Worm (Caenorhabditis elegans) whole organism, young adult: Measurements from ENCODE around the gene irld-38.

Source experiments
- F23B12.7 ChIP-seq: sonication (generic microtip); optimal IDR thresholded peaks from 2 replicates; lab custom pipeline; 2017; ENCODE audit warnings: missing genetic modification characterization, mild to moderate bottlenecking, missing compliant biosample characterization, antibody characterized with exemption, moderate library complexity; ENCODE audit not compliant: insufficient read depth
- F33H1.4 ChIP-seq: fragments of 200-800 bp; sonication (Bioruptor generic); IDR thresholded peaks from 2 replicates; pipeline ENCODE4 v1.3.6; 2022; ENCODE audit warnings: missing genetic modification reagents, missing genetic modification characterization, missing compliant biosample characterization
- F57C9.4 ChIP-seq: sonication (generic microtip); optimal IDR thresholded peaks from 2 replicates; lab custom pipeline; 2017; ENCODE audit warnings: mild to moderate bottlenecking, missing genetic modification characterization, missing compliant biosample characterization
- akir-1 ChIP-seq: fragments of 200-800 bp; sonication (Bioruptor generic); optimal IDR thresholded peaks from 2 replicates; lab custom pipeline; 2018; ENCODE audit warnings: mild to moderate bottlenecking, missing genetic modification characterization, moderate library complexity, missing compliant biosample characterization
- ama-1 ChIP-seq, 3 experiments: fragments of 150-350 bp in 1 of 3; sonication (generic microtip) in 2 of 3; optimal IDR thresholded peaks; 2 replicates each; lab custom pipeline; 2014 to 2018; ENCODE audit warnings: missing biosample characterization in 2 of 3, missing genetic modification characterization in 2 of 3, missing genetic modification reagents in 2 of 3
- ceh-79 ChIP-seq: sonication (generic microtip); optimal IDR thresholded peaks from 2 replicates; lab custom pipeline; 2017; ENCODE audit warnings: mild to moderate bottlenecking, missing genetic modification characterization, missing compliant biosample characterization
- ceh-91 ChIP-seq: fragments of 200-800 bp; sonication (Bioruptor generic); IDR thresholded peaks from 2 replicates; pipeline ENCODE4 v1.3.6; 2022; ENCODE audit warnings: missing genetic modification reagents, missing genetic modification characterization, missing compliant biosample characterization
- egl-44 ChIP-seq: fragments of 200-800 bp; sonication (Bioruptor generic); IDR thresholded peaks from 2 replicates; pipeline ENCODE4 v1.3.6; 2022; ENCODE audit warnings: missing genetic modification reagents, missing genetic modification characterization, missing compliant biosample characterization
- pha-4 ChIP-seq: fragments of 150-350 bp; sonication (generic microtip); optimal IDR thresholded peaks from 2 replicates; lab custom pipeline; 2014; ENCODE audit warnings: missing biosample characterization, missing genetic modification reagents, missing genetic modification characterization
- rec-8 ChIP-seq, 2 experiments: sonication (generic microtip); optimal IDR thresholded peaks; 2 replicates each; lab custom pipeline; 2016; ENCODE audit warnings: mild to moderate bottlenecking in 2 of 2, missing genetic modification characterization in 2 of 2, missing genetic modification reagents in 2 of 2, missing genotype in 2 of 2, missing biosample characterization in 1 of 2, missing compliant biosample characterization in 1 of 2, moderate library complexity in 1 of 2
- sdz-38 ChIP-seq: sonication (generic microtip); optimal IDR thresholded peaks from 2 replicates; lab custom pipeline; 2016; ENCODE audit warnings: missing genotype, missing genetic modification characterization, missing compliant biosample characterization
- tlf-1 ChIP-seq: fragments of 200-800 bp; sonication (Bioruptor generic); optimal IDR thresholded peaks from 2 replicates; lab custom pipeline; 2018; ENCODE audit warnings: mild to moderate bottlenecking, missing genetic modification characterization, missing compliant biosample characterization
- ztf-3 ChIP-seq: fragments of 200-800 bp; sonication (Bioruptor generic); optimal IDR thresholded peaks from 2 replicates; lab custom pipeline; 2018; ENCODE audit warnings: mild to moderate bottlenecking, missing genetic modification characterization, missing compliant biosample characterization

ce11 chrV:2987407-2987806 is 44.8 kb downstream of the irld-38 start, which contains the start of gene srh-85:
- TF ChIP-seq tlf-1 (GFP tag; lab: Kevin White, UChicago) (no peak), F57C9.4 (tag; lab: Kevin White, UChicago) (no peak), ama-1 (optimal IDR thresholded peaks at IDR 0.05; lab: Kevin White, UChicago) (no peak), ama-1 (GFP tag; optimal IDR thresholded peaks at IDR 0.05; lab: Kevin White, UChicago) (no peak), pha-4 (tag; lab: Kevin White, UChicago) (no peak), F23B12.7 (tag; lab: Kevin White, UChicago) (no peak), ceh-79 (no peak), sdz-38 (tag; lab: Kevin White, UChicago) (no peak), rec-8 (tag; optimal IDR thresholded peaks at IDR 0.05; lab: Kevin White, UChicago) (no peak), akir-1 (no peak), ceh-91 (GFP tag; lab: Robert Waterston, UW) (no peak), F33H1.4 (GFP tag; lab: Robert Waterston, UW) (no peak), egl-44 (GFP tag; lab: Robert Waterston, UW) (no peak), ztf-3 (GFP tag; lab: Kevin White, UChicago) (no peak)
